Worm (Caenorhabditis elegans) whole organism, L4 larva: ENCODE data around the gene grl-17.
A peak's percentile ranks its signal among the peaks of the same experiment; 100 is the strongest.

Experiments
- D1046.2 ChIP-seq: fragments of 200-800 bp; sonication (Bioruptor generic); IDR thresholded peaks from 2 replicates; pipeline ENCODE4 v1.3.6; 2022; ENCODE audit warnings: missing genetic modification characterization, missing compliant biosample characterization
- F37D6.2 ChIP-seq: sonication (generic microtip); optimal IDR thresholded peaks from 2 replicates; lab custom pipeline; 2016; ENCODE audit warnings: mild to moderate bottlenecking, missing genetic modification characterization, missing compliant biosample characterization
- R02D3.7 ChIP-seq: fragments of 150-350 bp; sonication (generic microtip); optimal IDR thresholded peaks from 3 replicates; lab custom pipeline; 2014; ENCODE audit warnings: missing biosample characterization, missing genetic modification characterization
- T20F7.1 ChIP-seq: fragments of 200-800 bp; sonication (Bioruptor generic); optimal IDR thresholded peaks from 2 replicates; lab custom pipeline; 2018; ENCODE audit warnings: mild to moderate bottlenecking, missing genetic modification characterization, missing compliant biosample characterization
- Y48G9A.11 ChIP-seq: fragments of 200-800 bp; sonication (Bioruptor generic); IDR thresholded peaks from 2 replicates; pipeline ENCODE4 v1.3.6; 2022; ENCODE audit warnings: missing genetic modification reagents, missing genetic modification characterization, missing compliant biosample characterization
- Y75B8A.6 ChIP-seq: fragments of 200-800 bp; sonication (Bioruptor generic); IDR thresholded peaks from 2 replicates; pipeline ENCODE4 v1.3.6; 2022; ENCODE audit warnings: missing genetic modification reagents, missing genetic modification characterization, missing compliant biosample characterization
- ZK337.2 ChIP-seq: fragments of 200-800 bp; sonication (Bioruptor generic); IDR thresholded peaks from 2 replicates; pipeline ENCODE4 v1.3.6; 2022; ENCODE audit warnings: missing genetic modification reagents, missing genetic modification characterization, missing compliant biosample characterization
- ZK546.5 ChIP-seq, 2 experiments: sonication (generic microtip); optimal IDR thresholded peaks; 2 replicates each; lab custom pipeline; 2017; ENCODE audit warnings: missing biosample characterization in 2 of 2, missing genetic modification characterization in 2 of 2
- aha-1 ChIP-seq: fragments of 150-350 bp; peaks from one replicate; lab custom pipeline; 2014; ENCODE audit warnings: missing biosample characterization, missing genetic modification characterization
- aly-2 ChIP-seq: sonication (generic microtip); optimal IDR thresholded peaks from 2 replicates; lab custom pipeline; 2018; ENCODE audit warnings: missing biosample characterization, missing genetic modification characterization
- ama-1 ChIP-seq: fragments of 150-350 bp; optimal IDR thresholded peaks from 2 replicates; lab custom pipeline; 2014; ENCODE audit warnings: inconsistent platforms, mixed read lengths
- arid-1 ChIP-seq: fragments of 200-800 bp; sonication (Bioruptor generic); conservative IDR thresholded peaks from 2 replicates; pipeline ENCODE4 v1.3.6; 2022; ENCODE audit warnings: missing genetic modification reagents, missing genetic modification characterization, missing compliant biosample characterization
- ceh-32 ChIP-seq: sonication (generic microtip); optimal IDR thresholded peaks from 2 replicates; lab custom pipeline; 2016; ENCODE audit warnings: mild to moderate bottlenecking, missing genetic modification characterization, missing compliant biosample characterization; ENCODE audit not compliant: poor library complexity
- ceh-44 ChIP-seq: fragments of 200-800 bp; sonication (Bioruptor generic); IDR thresholded peaks from 2 replicates; pipeline ENCODE4 v1.3.6; 2022; ENCODE audit warnings: missing genetic modification reagents, missing genetic modification characterization, missing compliant biosample characterization
- ceh-62 ChIP-seq: sonication (generic microtip); optimal IDR thresholded peaks from 2 replicates; lab custom pipeline; 2017; ENCODE audit warnings: missing biosample characterization, missing genetic modification characterization
- ceh-82 ChIP-seq: sonication (generic microtip); optimal IDR thresholded peaks from 2 replicates; lab custom pipeline; 2017; ENCODE audit warnings: missing biosample characterization, missing genetic modification characterization
- cey-2 ChIP-seq: sonication (generic microtip); optimal IDR thresholded peaks from 3 replicates; lab custom pipeline; 2017; ENCODE audit warnings: missing genetic modification characterization, mild to moderate bottlenecking, missing compliant biosample characterization, antibody characterized with exemption, borderline replicate concordance; ENCODE audit not compliant: insufficient read depth
- ctbp-1 ChIP-seq: fragments of 200-800 bp; sonication (Bioruptor generic); IDR thresholded peaks from 2 replicates; pipeline ENCODE4 v1.3.6; 2022; ENCODE audit warnings: missing genetic modification reagents, missing genetic modification characterization, missing compliant biosample characterization
- daf-12 ChIP-seq: fragments of 150-350 bp; optimal IDR thresholded peaks from 2 replicates; lab custom pipeline; 2014; ENCODE audit warnings: missing biosample characterization, missing genetic modification reagents, missing genetic modification characterization
- daf-16 ChIP-seq, 3 experiments: sonication (generic microtip); optimal IDR thresholded peaks; 2 replicates each; lab custom pipeline; 2016 to 2017; ENCODE audit warnings: missing genetic modification characterization in 3 of 3, missing genetic modification reagents in 3 of 3, mild to moderate bottlenecking in 2 of 3, missing compliant biosample characterization in 2 of 3, missing biosample characterization in 1 of 3, moderate library complexity in 1 of 3
- dmd-8 ChIP-seq: fragments of 200-800 bp; sonication (Bioruptor generic); IDR thresholded peaks from 2 replicates; pipeline ENCODE4 v1.3.6; 2022; ENCODE audit warnings: missing genetic modification characterization, missing compliant biosample characterization
- dmd-9 ChIP-seq: fragments of 200-800 bp; sonication (Bioruptor generic); IDR thresholded peaks from 2 replicates; pipeline ENCODE4 v1.3.6; 2022; ENCODE audit warnings: missing genetic modification reagents, missing genetic modification characterization, missing compliant biosample characterization
- duxl-1 ChIP-seq: sonication (generic microtip); optimal IDR thresholded peaks from 2 replicates; lab custom pipeline; 2016; ENCODE audit warnings: mild to moderate bottlenecking, missing genetic modification characterization, moderate library complexity, missing compliant biosample characterization; ENCODE audit not compliant: poor library complexity
- dve-1 ChIP-seq: sonication (generic microtip); optimal IDR thresholded peaks from 2 replicates; lab custom pipeline; 2017; ENCODE audit warnings: antibody characterized with exemption, mild to moderate bottlenecking, missing genetic modification characterization, missing compliant biosample characterization; ENCODE audit not compliant: insufficient read depth
- egl-43 ChIP-seq: fragments of 200-800 bp; sonication (Bioruptor generic); IDR thresholded peaks from 2 replicates; pipeline ENCODE4 v1.3.6; 2022; ENCODE audit warnings: missing genetic modification reagents, missing genetic modification characterization, missing compliant biosample characterization
- fkh-10 ChIP-seq: fragments of 150-350 bp; optimal IDR thresholded peaks from 2 replicates; lab custom pipeline; 2014; ENCODE audit warnings: missing biosample characterization, missing genetic modification reagents, missing genetic modification characterization
- fos-1 ChIP-seq: fragments of 150-350 bp; optimal IDR thresholded peaks from 2 replicates; lab custom pipeline; 2014; ENCODE audit warnings: missing biosample characterization, missing genetic modification characterization
- lin-38 ChIP-seq: fragments of 200-800 bp; sonication (Bioruptor generic); IDR thresholded peaks from 2 replicates; pipeline ENCODE4 v1.3.6; 2022; ENCODE audit warnings: missing genetic modification reagents, missing genetic modification characterization, missing compliant biosample characterization
- lin-39 ChIP-seq: fragments of 150-350 bp; optimal IDR thresholded peaks from 2 replicates; lab custom pipeline; 2014; ENCODE audit warnings: missing biosample characterization, missing genetic modification reagents, missing genetic modification characterization
- mdl-1 ChIP-seq, 2 experiments: fragments of 150-350 bp in 1 of 2; sonication (generic microtip) in 1 of 2; optimal IDR thresholded peaks; 2 replicates each; lab custom pipeline; 2014 to 2017; ENCODE audit warnings: missing biosample characterization in 2 of 2, missing genetic modification characterization in 2 of 2
- mdt-29 ChIP-seq: fragments of 200-800 bp; sonication (Bioruptor generic); IDR thresholded peaks from 2 replicates; pipeline ENCODE4 v1.3.6; 2022; ENCODE audit warnings: missing genetic modification reagents, missing genetic modification characterization, missing compliant biosample characterization
- mxl-2 ChIP-seq: fragments of 200-800 bp; sonication (Bioruptor generic); conservative IDR thresholded peaks from 2 replicates; pipeline ENCODE4 v1.3.6; 2022; ENCODE audit warnings: missing genetic modification reagents, missing genetic modification characterization, missing compliant biosample characterization
- nhr-102 ChIP-seq: sonication (generic microtip); optimal IDR thresholded peaks from 2 replicates; lab custom pipeline; 2016; ENCODE audit warnings: mild to moderate bottlenecking, missing genetic modification characterization, moderate library complexity, missing compliant biosample characterization
- nhr-11 ChIP-seq: fragments of 150-350 bp; optimal IDR thresholded peaks from 2 replicates; lab custom pipeline; 2014; ENCODE audit warnings: missing biosample characterization, missing genetic modification characterization
- nhr-111 ChIP-seq: fragments of 200-800 bp; sonication (Bioruptor generic); optimal IDR thresholded peaks from 2 replicates; lab custom pipeline; 2018; ENCODE audit warnings: mild to moderate bottlenecking, missing genetic modification characterization, missing compliant biosample characterization
- nhr-237 ChIP-seq: sonication (generic microtip); optimal IDR thresholded peaks from 2 replicates; lab custom pipeline; 2017; ENCODE audit warnings: missing biosample characterization, missing genetic modification characterization
- nhr-25 ChIP-seq: sonication (generic microtip); optimal IDR thresholded peaks from 2 replicates; lab custom pipeline; 2017; ENCODE audit warnings: missing genetic modification characterization, mild to moderate bottlenecking, missing compliant biosample characterization, antibody characterized with exemption, moderate library complexity, borderline replicate concordance; ENCODE audit not compliant: insufficient read depth
- nhr-41 ChIP-seq: fragments of 200-800 bp; sonication (Bioruptor generic); IDR thresholded peaks from 2 replicates; pipeline ENCODE4 v1.3.6; 2022; ENCODE audit warnings: missing genetic modification reagents, missing genetic modification characterization, missing compliant biosample characterization
- nhr-48 ChIP-seq: sonication (generic microtip); optimal IDR thresholded peaks from 2 replicates; lab custom pipeline; 2016; ENCODE audit warnings: mild to moderate bottlenecking, missing genetic modification characterization, missing compliant biosample characterization
- nhr-76 ChIP-seq: fragments of 150-350 bp; optimal IDR thresholded peaks from 2 replicates; lab custom pipeline; 2014; ENCODE audit warnings: missing biosample characterization, missing genetic modification characterization
- pha-4 ChIP-seq, 2 experiments: fragments of 150-350 bp in 1 of 2; fragments of 200-800 bp in 1 of 2; sonication (Bioruptor generic) in 1 of 2; IDR thresholded peaks in 1 of 2; optimal IDR thresholded peaks in 1 of 2; 2 replicates each; pipeline versions ENCODE4 v1.3.6 to Lab custom; 2014 to 2022; ENCODE audit warnings: missing genetic modification characterization in 2 of 2, missing genetic modification reagents in 2 of 2, missing biosample characterization in 1 of 2, missing compliant biosample characterization in 1 of 2
- rbr-2 ChIP-seq: sonication (generic microtip); optimal IDR thresholded peaks from 2 replicates; lab custom pipeline; 2016; ENCODE audit warnings: missing genotype, missing genetic modification characterization, missing compliant biosample characterization
- set-16 ChIP-seq: fragments of 200-800 bp; sonication (Bioruptor generic); IDR thresholded peaks from 2 replicates; pipeline ENCODE4 v1.3.6; 2022; ENCODE audit warnings: missing genetic modification reagents, missing genetic modification characterization, missing compliant biosample characterization
- spr-1 ChIP-seq: sonication (generic microtip); optimal IDR thresholded peaks from 2 replicates; lab custom pipeline; 2016; ENCODE audit warnings: mild to moderate bottlenecking, missing genetic modification characterization, missing compliant biosample characterization
- tag-97 ChIP-seq: fragments of 200-800 bp; sonication (Bioruptor generic); IDR thresholded peaks from 2 replicates; pipeline ENCODE4 v1.3.6; 2022; ENCODE audit warnings: missing genetic modification characterization, missing compliant biosample characterization
- tra-1 ChIP-seq: fragments of 200-800 bp; sonication (Bioruptor generic); IDR thresholded peaks from 2 replicates; pipeline ENCODE4 v1.3.6; 2022; ENCODE audit warnings: missing genetic modification reagents, missing genetic modification characterization, missing compliant biosample characterization
- unc-39 ChIP-seq: sonication (generic microtip); optimal IDR thresholded peaks from 2 replicates; lab custom pipeline; 2017; ENCODE audit warnings: missing biosample characterization, missing genetic modification characterization
- unc-62 ChIP-seq, 3 experiments: fragments of 150-350 bp in 1 of 3; sonication (generic microtip); optimal IDR thresholded peaks in 2 of 3; peaks in 1 of 3; 1 replicate in 1 of 3; 2 replicates in 2 of 3; lab custom pipeline; 2014 to 2017; ENCODE audit warnings: missing biosample characterization in 3 of 3, missing genetic modification characterization in 3 of 3, missing genetic modification reagents in 3 of 3, missing genotype in 1 of 3
- zag-1 ChIP-seq: fragments of 150-350 bp; optimal IDR thresholded peaks from 2 replicates; lab custom pipeline; 2014; ENCODE audit warnings: missing biosample characterization, missing genetic modification characterization
- zip-11 ChIP-seq: fragments of 200-800 bp; sonication (Bioruptor generic); IDR thresholded peaks from 2 replicates; pipeline ENCODE4 v1.3.6; 2022; ENCODE audit warnings: missing genetic modification characterization, missing compliant biosample characterization

The grl-17 gene

DNA sequence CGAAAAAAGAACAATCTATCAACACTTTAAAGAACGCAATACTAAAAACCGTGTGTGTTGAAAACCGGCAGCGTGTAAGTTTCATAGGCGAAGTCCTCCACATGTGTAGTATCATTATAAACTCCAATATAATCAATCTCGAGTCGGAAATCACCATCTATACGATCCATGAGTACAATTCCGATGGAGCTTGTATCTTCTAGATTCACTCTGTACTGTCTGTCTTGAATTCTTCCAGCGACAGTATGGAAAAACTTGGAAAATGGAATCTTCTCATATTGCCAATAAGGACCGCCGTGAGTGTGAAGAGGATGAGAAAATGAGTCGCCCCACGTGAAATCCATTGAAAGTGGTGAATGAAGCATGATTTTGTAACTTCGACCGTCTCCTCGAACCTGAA is 3.2 kb upstream of the grl-17 start:
- TF ChIP-seq duxl-1 (tag; lab: Kevin White, UChicago) (no peak), daf-12 (no peak), cey-2 (tag; lab: Kevin White, UChicago) (no peak), zip-11 (GFP tag; lab: Robert Waterston, UW) (no peak), D1046.2 (GFP tag; lab: Robert Waterston, UW) (0 out of 2 replicates have a peak, but pooled peaks have one; percentile 9), nhr-102 (tag; lab: Kevin White, UChicago) (peak; percentile 23), R02D3.7 (tag; lab: Kevin White, UChicago) (no peak), egl-43 (GFP tag; lab: Robert Waterston, UW) (no peak), mdl-1 (tag; optimal IDR thresholded peaks at IDR 0.05; lab: Kevin White, UChicago) (no peak), set-16 (GFP tag; lab: Robert Waterston, UW) (no peak), dmd-9 (GFP tag; lab: Robert Waterston, UW) (no peak), dve-1 (tag; lab: Kevin White, UChicago) (peak; percentile 36), nhr-25 (tag; lab: Kevin White, UChicago) (no peak), unc-62 (GFP tag; optimal IDR thresholded peaks at IDR 0.05 in 1 of 2; lab: Kevin White, UChicago) (peak in 1 of 2 experiments; percentile 22), unc-62 (tag; optimal IDR thresholded peaks at IDR 0.05; lab: Kevin White, UChicago) (no peak), Y48G9A.11 (no peak), aha-1 (tag; lab: Kevin White, UChicago) (peak; percentile 88), mdt-29 (GFP tag; lab: Robert Waterston, UW) (peak; percentile 32; the same call in 1 of the 2 replicates), ceh-32 (tag; lab: Kevin White, UChicago) (no peak), ceh-44 (no peak), ctbp-1 (GFP tag; lab: Robert Waterston, UW) (no peak), nhr-48 (tag; lab: Kevin White, UChicago) (peak; percentile 31), fos-1 (no peak), nhr-41 (GFP tag; lab: Robert Waterston, UW) (no peak), F37D6.2 (tag; lab: Kevin White, UChicago) (no peak), Y75B8A.6 (no peak), lin-38 (GFP tag; lab: Robert Waterston, UW) (peak; percentile 69), ZK546.5 (tag; optimal IDR thresholded peaks at IDR 0.05; lab: Kevin White, UChicago) (no peak), rbr-2 (tag; lab: Kevin White, UChicago) (no peak), mxl-2 (GFP tag; lab: Robert Waterston, UW) (0 out of 2 replicates have a peak, but pooled peaks have one; percentile 21), lin-39 (tag; lab: Kevin White, UChicago) (no peak), nhr-11 (no peak), fkh-10 (GFP tag; lab: Kevin White, UChicago) (no peak), tra-1 (GFP tag; lab: Robert Waterston, UW) (peak; percentile 46; the same call in 1 of the 2 replicates), ama-1 (lab: Kevin White, UChicago) (peak; percentile 65), T20F7.1 (peak; percentile 40), aly-2 (tag; lab: Kevin White, UChicago) (no peak), nhr-237 (tag; lab: Kevin White, UChicago) (no peak), unc-39 (no peak), tag-97 (GFP tag; lab: Robert Waterston, UW) (no peak), dmd-8 (GFP tag; lab: Robert Waterston, UW) (no peak; the same call in 1 of the 2 replicates), ZK337.2 (GFP tag; lab: Robert Waterston, UW) (no peak), ceh-62 (tag; lab: Kevin White, UChicago) (no peak), arid-1 (GFP tag; lab: Robert Waterston, UW) (no peak), daf-16 (GFP tag; optimal IDR thresholded peaks at IDR 0.05; lab: Kevin White, UChicago) (no peak), daf-16 (tag; optimal IDR thresholded peaks at IDR 0.05; lab: Kevin White, UChicago) (peak; percentile 25), nhr-76 (tag; lab: Kevin White, UChicago) (no peak), nhr-111 (GFP tag; lab: Kevin White, UChicago) (no peak), spr-1 (tag; lab: Kevin White, UChicago) (no peak), ceh-82 (tag; lab: Kevin White, UChicago) (no peak), pha-4 (GFP tag; IDR thresholded peaks at IDR 0.05; lab: Robert Waterston, UW) (no peak), pha-4 (tag; optimal IDR thresholded peaks at IDR 0.05; lab: Kevin White, UChicago) (no peak), zag-1 (tag; lab: Kevin White, UChicago) (no peak)
